Fruit fly (Drosophila melanogaster): ENCODE results near the gene slp2.

Gene slp2

DNA sequence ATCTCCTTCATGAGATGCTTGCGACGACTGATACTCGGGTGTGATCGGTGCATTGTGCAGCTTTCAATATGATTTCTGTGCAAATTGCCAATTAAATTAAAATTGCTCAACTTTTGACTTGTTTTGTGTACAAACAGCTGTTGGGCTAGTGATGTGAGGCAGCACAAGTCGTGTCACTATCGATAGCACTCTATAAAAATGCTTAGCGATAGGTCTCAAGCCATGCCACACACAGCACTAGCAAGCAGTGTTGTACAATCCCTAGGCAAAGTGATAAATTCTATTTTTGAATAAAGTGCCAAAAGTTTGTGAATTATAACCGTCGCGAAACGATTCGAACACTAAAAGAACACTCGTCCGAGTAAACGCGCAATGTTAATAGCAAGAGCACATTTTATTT lies 35.6 kb downstream of the slp2 start, which contains the start of gene CG31957 (continued):
- TF ChIP-seq sna (GFP tag; IDR thresholded peaks at IDR 0.05; ENCODE audit: partially characterized antibody), result peak; percentile 85
- TF ChIP-seq Jarid2 (GFP tag; optimal IDR thresholded peaks at IDR 0.05), result no peak
- peak; percentile 63; the same call in 1 of the 3 replicates for TF ChIP-seq zfh1 (GFP tag; IDR thresholded peaks at IDR 0.05)
- TF ChIP-seq CG7372 (GFP tag; IDR thresholded peaks at IDR 0.05), result no peak
- no peak for TF ChIP-seq pita (GFP tag; optimal IDR thresholded peaks at IDR 0.05)
- TF ChIP-seq Pdp1 (GFP tag; optimal IDR thresholded peaks at IDR 0.05), result peak in 1 of 2 experiments; percentile 36
- TF ChIP-seq Dp (GFP tag; optimal IDR thresholded peaks at IDR 0.05), result peak; percentile 74
- TF ChIP-seq CG33213 (GFP tag; optimal IDR thresholded peaks at IDR 0.05), result peak; percentile 58
- TF ChIP-seq Doc3 (GFP tag; IDR thresholded peaks at IDR 0.05; ENCODE audit: partially characterized antibody), result peak; percentile 81; the same call in 2 of the 3 replicates
- TF ChIP-seq Atf-2 (GFP tag; optimal IDR thresholded peaks at IDR 0.05), result no peak
- no peak for TF ChIP-seq CG1233 (GFP tag; optimal IDR thresholded peaks at IDR 0.05)
- TF ChIP-seq crp (GFP tag; optimal IDR thresholded peaks at IDR 0.05), result peak; percentile 74 to 97
- TF ChIP-seq crc (GFP tag; optimal IDR thresholded peaks at IDR 0.05), result peak; percentile 36
- peak; percentile 62 for TF ChIP-seq CG8944 (GFP tag; optimal IDR thresholded peaks at IDR 0.05)
- TF ChIP-seq CG4820 (GFP tag; optimal IDR thresholded peaks at IDR 0.05), result no peak
- peak; percentile 42 for TF ChIP-seq ind (GFP tag; optimal IDR thresholded peaks at IDR 0.05)
- TF ChIP-seq gcm2 (GFP tag; optimal IDR thresholded peaks at IDR 0.05), result no peak
- peak; percentile 59 for TF ChIP-seq CG4617 (GFP tag; optimal IDR thresholded peaks at IDR 0.05; ENCODE audit: borderline replicate concordance)
- TF ChIP-seq CG9727 (GFP tag; optimal IDR thresholded peaks at IDR 0.05), result peak; percentile 14
- peak; percentile 66 for TF ChIP-seq row (GFP tag; IDR thresholded peaks at IDR 0.05)
- TF ChIP-seq run (tag; optimal IDR thresholded peaks at IDR 0.05), result no peak
- TF ChIP-seq Mes4 (GFP tag; optimal IDR thresholded peaks at IDR 0.05), result no peak
- TF ChIP-seq ac (GFP tag; optimal IDR thresholded peaks at IDR 0.05), result no peak
- peak; percentile 80 for TF ChIP-seq CG7786 (GFP tag; optimal IDR thresholded peaks at IDR 0.05)
- TF ChIP-seq az2 (GFP tag; optimal IDR thresholded peaks at IDR 0.05), result peak; percentile 10
- no peak for TF ChIP-seq Elba2 (GFP tag; optimal IDR thresholded peaks at IDR 0.05)
- TF ChIP-seq Hand (GFP tag; optimal IDR thresholded peaks at IDR 0.05), result no peak
- no peak for TF ChIP-seq CG17361 (GFP tag; IDR thresholded peaks at IDR 0.05)
- TF ChIP-seq CG42726 (GFP tag; IDR thresholded peaks at IDR 0.05; ENCODE audit: partially characterized antibody), result peak; percentile 90
- peak; percentile 35 for TF ChIP-seq Max (GFP tag; optimal IDR thresholded peaks at IDR 0.05)
- no peak for TF ChIP-seq Taf1 (GFP tag; IDR thresholded peaks at IDR 0.05)
- TF ChIP-seq CG12942 (GFP tag; optimal IDR thresholded peaks at IDR 0.05), result peak; percentile 65
- TF ChIP-seq sima (GFP tag; optimal IDR thresholded peaks at IDR 0.05), result no peak
- TF ChIP-seq bsh (GFP tag; optimal IDR thresholded peaks at IDR 0.05), result peak in 1 of 2 experiments; percentile 21
- no peak for TF ChIP-seq CG43689 (GFP tag; IDR thresholded peaks at IDR 0.05)
- TF ChIP-seq HLH54F (GFP tag; optimal IDR thresholded peaks at IDR 0.05), result peak; percentile 54
- no peak for TF ChIP-seq Ravus (GFP tag; IDR thresholded peaks at IDR 0.05)
- no peak for TF ChIP-seq gem (tag; optimal IDR thresholded peaks at IDR 0.05)
- peak; percentile 54 for TF ChIP-seq hkb (optimal IDR thresholded peaks at IDR 0.05)
- peak; percentile 31; the same call in 1 of the 2 replicates for TF ChIP-seq hkb (GFP tag; IDR thresholded peaks at IDR 0.05)
- TF ChIP-seq maf-S (GFP tag; optimal IDR thresholded peaks at IDR 0.05), result peak; percentile 71
- peak; percentile 79 for TF ChIP-seq pzg (GFP tag; optimal IDR thresholded peaks at IDR 0.05)
- no peak for TF ChIP-seq gcm (GFP tag; optimal IDR thresholded peaks at IDR 0.05)
- TF ChIP-seq pum (GFP tag; optimal IDR thresholded peaks at IDR 0.05), result peak; percentile 46
- no peak for TF ChIP-seq cad (GFP tag; optimal IDR thresholded peaks at IDR 0.05)
- TF ChIP-seq chn (GFP tag; optimal IDR thresholded peaks at IDR 0.05), result peak; percentile 75
- TF ChIP-seq Sin3A (optimal IDR thresholded peaks at IDR 0.05), result peak; percentile 86
- TF ChIP-seq aop (GFP tag; IDR thresholded peaks at IDR 0.05), result no peak
- TF ChIP-seq CG17912 (GFP tag; optimal IDR thresholded peaks at IDR 0.05), result peak; percentile 38
- no peak for TF ChIP-seq Lim3 (GFP tag; IDR thresholded peaks at IDR 0.05)
- TF ChIP-seq CG1602 (GFP tag; optimal IDR thresholded peaks at IDR 0.05), result peak; percentile 53
- TF ChIP-seq psq (GFP tag; optimal IDR thresholded peaks at IDR 0.05), result no peak
